Fruit fly (Drosophila melanogaster) whole organism, embryonic: ENCODE results near the gene defl.

Source experiments
- ATbp ChIP-seq: fragments of 200-800 bp; sonication (Bioruptor generic); optimal IDR thresholded peaks from 2 replicates; lab custom pipeline; 2017; ENCODE audit warnings: missing biosample characterization, mild to moderate bottlenecking, missing genetic modification characterization, missing genetic modification reagents
- B-H1 ChIP-seq: fragments of 200-800 bp; sonication (Bioruptor generic); IDR thresholded peaks from 3 replicates; pipeline ENCODE4 v1.3.6; 2022; ENCODE audit warnings: missing biosample characterization, missing genetic modification characterization
- Bgb ChIP-seq: fragments of 200-800 bp; sonication (Bioruptor generic); IDR thresholded peaks from 2 replicates; pipeline ENCODE4 v1.3.6; 2022; ENCODE audit warnings: missing biosample characterization, missing genetic modification characterization; ENCODE audit not compliant: partially characterized antibody
- CG10366 ChIP-seq: fragments of 200-800 bp; sonication (Bioruptor generic); IDR thresholded peaks from 2 replicates; pipeline ENCODE4 v1.3.6; 2022; ENCODE audit warnings: missing biosample characterization, missing genetic modification characterization
- CG10462 ChIP-seq: fragments of 200-800 bp; sonication (Bioruptor generic); optimal IDR thresholded peaks from 2 replicates; lab custom pipeline; 2016; ENCODE audit warnings: missing biosample characterization, missing genetic modification characterization
- CG10565 ChIP-seq: fragments of 200-800 bp; sonication (Bioruptor generic); optimal IDR thresholded peaks from 3 replicates; lab custom pipeline; 2016; ENCODE audit warnings: missing biosample characterization, mild to moderate bottlenecking, missing genetic modification characterization
- CG11696 ChIP-seq: fragments of 200-800 bp; sonication (Bioruptor generic); IDR thresholded peaks from 2 replicates; pipeline ENCODE4 v1.3.6; 2022; ENCODE audit warnings: missing biosample characterization, missing genetic modification characterization
- CG12769 ChIP-seq: fragments of 200-800 bp; sonication (Bioruptor generic); optimal IDR thresholded peaks from 2 replicates; lab custom pipeline; 2019; ENCODE audit warnings: missing biosample characterization, mild to moderate bottlenecking, missing genetic modification characterization, moderate library complexity
- CG13624 ChIP-seq: fragments of 200-800 bp; sonication (Bioruptor generic); optimal IDR thresholded peaks from 2 replicates; lab custom pipeline; 2016; ENCODE audit warnings: missing biosample characterization, missing genetic modification characterization
- CG13775 ChIP-seq: fragments of 200-800 bp; sonication (Bioruptor generic); optimal IDR thresholded peaks from 3 replicates; lab custom pipeline; 2017; ENCODE audit warnings: missing biosample characterization, mild to moderate bottlenecking, missing genetic modification characterization
- CG14667 ChIP-seq: fragments of 200-800 bp; sonication (Bioruptor generic); IDR thresholded peaks from 2 replicates; pipeline ENCODE4 v1.3.6; 2022; ENCODE audit warnings: missing biosample characterization, missing genetic modification characterization
- CG15514 ChIP-seq: fragments of 200-800 bp; sonication (Bioruptor generic); optimal IDR thresholded peaks from 3 replicates; lab custom pipeline; 2017; ENCODE audit warnings: missing biosample characterization, missing genetic modification characterization, mild to moderate bottlenecking, moderate library complexity, missing genetic modification reagents
- CG16779 ChIP-seq: fragments of 200-800 bp; sonication (Bioruptor generic); IDR thresholded peaks from 2 replicates; pipeline ENCODE4 v1.3.6; 2022; ENCODE audit warnings: missing biosample characterization, missing genetic modification characterization
- CG16815 ChIP-seq: fragments of 200-800 bp; sonication (Bioruptor generic); optimal IDR thresholded peaks from 3 replicates; lab custom pipeline; 2017; ENCODE audit warnings: missing biosample characterization, mild to moderate bottlenecking, missing genetic modification characterization
- CG17328 ChIP-seq: fragments of 200-800 bp; sonication (Bioruptor generic); IDR thresholded peaks from 2 replicates; pipeline ENCODE4 v1.3.6; 2022; ENCODE audit warnings: missing biosample characterization, missing genetic modification characterization
- CG17802 ChIP-seq: fragments of 200-800 bp; sonication (Bioruptor generic); optimal IDR thresholded peaks from 2 replicates; lab custom pipeline; 2018; ENCODE audit warnings: missing biosample characterization, mild to moderate bottlenecking, missing genetic modification characterization, moderate library complexity
- CG17912 ChIP-seq: fragments of 200-800 bp; sonication (Bioruptor generic); optimal IDR thresholded peaks from 2 replicates; lab custom pipeline; 2018; ENCODE audit warnings: missing biosample characterization, mild to moderate bottlenecking, missing genetic modification characterization
- CG18011 ChIP-seq: fragments of 200-800 bp; sonication (Bioruptor generic); optimal IDR thresholded peaks from 2 replicates; lab custom pipeline; 2017; ENCODE audit warnings: missing biosample characterization, missing genetic modification characterization, mild to moderate bottlenecking, moderate library complexity, missing genotype
- CG18262 ChIP-seq: fragments of 200-800 bp; optimal IDR thresholded peaks from 3 replicates; lab custom pipeline; 2019; ENCODE audit warnings: missing biosample characterization, mild to moderate bottlenecking, missing genetic modification characterization, moderate library complexity
- CG2120 ChIP-seq: fragments of 200-800 bp; sonication (Bioruptor generic); optimal IDR thresholded peaks from 3 replicates; lab custom pipeline; 2016; ENCODE audit warnings: missing biosample characterization, missing genetic modification characterization
- CG2202 ChIP-seq: fragments of 200-800 bp; sonication (Bioruptor generic); optimal IDR thresholded peaks from 2 replicates; lab custom pipeline; 2018; ENCODE audit warnings: missing biosample characterization, mild to moderate bottlenecking, missing genetic modification characterization
- CG2678 ChIP-seq: fragments of 200-800 bp; sonication (Bioruptor generic); optimal IDR thresholded peaks from 3 replicates; lab custom pipeline; 2019; ENCODE audit warnings: missing biosample characterization, mild to moderate bottlenecking, missing genetic modification characterization, moderate library complexity
- CG34224 ChIP-seq: fragments of 200-800 bp; sonication (Bioruptor generic); IDR thresholded peaks from 3 replicates; pipeline ENCODE4 v1.3.6; 2022; ENCODE audit warnings: missing biosample characterization, missing genetic modification characterization; ENCODE audit not compliant: partially characterized antibody
- CG4328 ChIP-seq: fragments of 200-800 bp; sonication (Bioruptor generic); optimal IDR thresholded peaks from 3 replicates; lab custom pipeline; 2017; ENCODE audit warnings: missing biosample characterization, missing genetic modification reagents, missing genetic modification characterization
- CG4360 ChIP-seq: fragments of 200-800 bp; sonication (Bioruptor generic); IDR thresholded peaks from 2 replicates; pipeline ENCODE4 v1.3.6; 2022; ENCODE audit warnings: missing biosample characterization, missing genetic modification characterization
- CG43689 ChIP-seq: fragments of 200-800 bp; sonication (Bioruptor generic); IDR thresholded peaks from 2 replicates; pipeline ENCODE4 v1.3.6; 2022; ENCODE audit warnings: missing biosample characterization, missing genetic modification characterization
- CG5245 ChIP-seq: fragments of 200-800 bp; sonication (Bioruptor generic); optimal IDR thresholded peaks from 3 replicates; lab custom pipeline; 2016; ENCODE audit warnings: missing biosample characterization, missing genetic modification characterization
- CG6175 ChIP-seq: fragments of 200-800 bp; sonication (Bioruptor generic); IDR thresholded peaks from 3 replicates; pipeline ENCODE4 v1.3.6; 2022; ENCODE audit warnings: missing biosample characterization, missing genetic modification characterization
- CG6689 ChIP-seq: fragments of 200-800 bp; sonication (Bioruptor generic); IDR thresholded peaks from 2 replicates; pipeline ENCODE4 v1.3.6; 2022; ENCODE audit warnings: missing biosample characterization, missing genetic modification characterization
- CG8281 ChIP-seq: fragments of 200-800 bp; sonication (Bioruptor generic); optimal IDR thresholded peaks from 2 replicates; lab custom pipeline; 2018; ENCODE audit warnings: missing biosample characterization, mild to moderate bottlenecking, missing genetic modification characterization, moderate library complexity
- CG8388 ChIP-seq: fragments of 200-800 bp; sonication (Bioruptor generic); optimal IDR thresholded peaks from 2 replicates; lab custom pipeline; 2019; ENCODE audit warnings: missing biosample characterization, mild to moderate bottlenecking, missing genetic modification characterization, moderate library complexity
- CG9215 ChIP-seq: fragments of 200-800 bp; sonication (Bioruptor generic); IDR thresholded peaks from 2 replicates; pipeline ENCODE4 v1.3.6; 2022; ENCODE audit warnings: missing biosample characterization, missing genetic modification characterization
- CG9727 ChIP-seq: fragments of 200-800 bp; sonication (Bioruptor generic); optimal IDR thresholded peaks from 3 replicates; lab custom pipeline; 2017; ENCODE audit warnings: missing biosample characterization, mild to moderate bottlenecking, missing genetic modification characterization
- Dip2 ChIP-seq: fragments of 200-800 bp; sonication (Bioruptor generic); IDR thresholded peaks from 2 replicates; pipeline ENCODE4 v1.3.6; 2022; ENCODE audit warnings: missing biosample characterization, missing genetic modification characterization
- Fer1 ChIP-seq: fragments of 200-800 bp; sonication (Bioruptor generic); optimal IDR thresholded peaks from 2 replicates; lab custom pipeline; 2017; ENCODE audit warnings: missing biosample characterization, mild to moderate bottlenecking, missing genetic modification characterization
- Fer3 ChIP-seq: fragments of 200-800 bp; sonication (Bioruptor generic); optimal IDR thresholded peaks from 2 replicates; lab custom pipeline; 2018; ENCODE audit warnings: missing biosample characterization, mild to moderate bottlenecking, missing genetic modification characterization, moderate library complexity
- HLH4C ChIP-seq: fragments of 200-800 bp; sonication (Bioruptor generic); IDR thresholded peaks from 3 replicates; pipeline ENCODE4 v1.3.6; 2022; ENCODE audit warnings: missing biosample characterization, missing genetic modification characterization; ENCODE audit not compliant: partially characterized antibody
- HLH54F ChIP-seq: fragments of 200-800 bp; sonication (Bioruptor generic); optimal IDR thresholded peaks from 3 replicates; lab custom pipeline; 2016; ENCODE audit warnings: missing biosample characterization, missing genetic modification characterization
- Sry-β ChIP-seq: fragments of 200-800 bp; sonication (Bioruptor generic); optimal IDR thresholded peaks from 2 replicates; lab custom pipeline; 2018; ENCODE audit warnings: missing biosample characterization, mild to moderate bottlenecking, missing genetic modification characterization, moderate library complexity
- Tbp ChIP-seq: fragments of >200 bp; optimal IDR thresholded peaks from 2 replicates; lab custom pipeline; 2018; ENCODE audit warnings: missing biosample characterization, missing genetic modification characterization
- Xbp1 ChIP-seq: fragments of 200-800 bp; sonication (Bioruptor generic); optimal IDR thresholded peaks from 3 replicates; lab custom pipeline; 2016; ENCODE audit warnings: missing biosample characterization, mild to moderate bottlenecking, missing genetic modification characterization
- dm ChIP-seq: fragments of 200-800 bp; sonication (Bioruptor generic); optimal IDR thresholded peaks from 3 replicates; lab custom pipeline; 2016; ENCODE audit warnings: missing biosample characterization, missing genetic modification characterization
- eyg ChIP-seq: fragments of 200-800 bp; sonication (Bioruptor generic); optimal IDR thresholded peaks from 3 replicates; lab custom pipeline; 2016; ENCODE audit warnings: missing biosample characterization, missing genetic modification characterization
- hth ChIP-seq: fragments of >200 bp; optimal IDR thresholded peaks from 2 replicates; lab custom pipeline; 2017; ENCODE audit warnings: inconsistent platforms
- kah ChIP-seq: fragments of 200-800 bp; sonication (Bioruptor generic); optimal IDR thresholded peaks from 2 replicates; lab custom pipeline; 2018; ENCODE audit warnings: missing biosample characterization, mild to moderate bottlenecking, missing genetic modification characterization
- lab ChIP-seq: fragments of 200-800 bp; sonication (Bioruptor generic); optimal IDR thresholded peaks from 3 replicates; lab custom pipeline; 2017; ENCODE audit warnings: missing biosample characterization, missing genetic modification characterization, mild to moderate bottlenecking, moderate library complexity, missing genetic modification reagents
- nerfin-1 ChIP-seq: fragments of 200-800 bp; sonication (Bioruptor generic); optimal IDR thresholded peaks from 3 replicates; lab custom pipeline; 2019; ENCODE audit warnings: missing biosample characterization, mild to moderate bottlenecking, missing genetic modification characterization, moderate library complexity
- onecut ChIP-seq: fragments of 200-800 bp; sonication (Bioruptor generic); IDR thresholded peaks from 2 replicates; pipeline ENCODE4 v1.3.6; 2022; ENCODE audit warnings: missing biosample characterization, missing genetic modification characterization
- sens ChIP-seq: fragments of 200-800 bp; sonication (Bioruptor generic); peaks from one replicate; lab custom pipeline; 2016; ENCODE audit warnings: missing biosample characterization, missing genetic modification characterization
- slp2 ChIP-seq: fragments of 200-800 bp; sonication (Bioruptor generic); optimal IDR thresholded peaks from 2 replicates; lab custom pipeline; 2016; ENCODE audit warnings: missing biosample characterization, missing genetic modification characterization
- so ChIP-seq: fragments of 200-800 bp; sonication (Bioruptor generic); IDR thresholded peaks from 3 replicates; pipeline ENCODE4 v1.3.6; 2022; ENCODE audit warnings: missing biosample characterization, missing genetic modification characterization
- twi ChIP-seq: fragments of 200-800 bp; optimal IDR thresholded peaks from 2 replicates; lab custom pipeline; 2019; ENCODE audit warnings: missing biosample characterization, mild to moderate bottlenecking, missing genetic modification characterization, moderate library complexity

The defl gene

DNA sequence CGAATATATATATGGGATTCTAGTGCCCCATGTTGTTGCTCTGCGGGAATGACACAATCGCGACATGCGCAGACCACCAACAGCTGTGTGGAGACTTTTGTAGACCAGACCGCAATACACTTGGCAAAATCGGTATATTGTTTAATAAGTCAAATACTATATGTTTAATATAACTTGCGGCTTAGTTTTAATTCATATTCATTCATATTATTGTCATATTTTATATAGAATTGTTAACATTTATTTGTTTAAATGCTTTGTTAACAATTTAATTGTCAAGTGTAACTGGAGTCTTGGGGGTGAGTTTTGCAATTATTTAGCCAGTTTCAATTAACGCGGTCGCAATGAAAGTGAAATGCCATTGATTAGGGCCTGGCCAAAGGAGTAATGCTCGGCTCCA is 16.4 kb downstream of the defl start (continued):
- TF ChIP-seq Sry-β (GFP tag; lab: Kevin White, UChicago): no peak
- no peak for TF ChIP-seq CG4360
- no peak for TF ChIP-seq CG34224
- TF ChIP-seq slp2 (GFP tag; lab: Kevin White, UChicago): no peak
- no peak for TF ChIP-seq Bgb (GFP tag; lab: Robert Waterston, UW)
- no peak for TF ChIP-seq CG16815
- TF ChIP-seq CG16779: no peak
- TF ChIP-seq hth: no peak
- TF ChIP-seq CG11696 (GFP tag; lab: Robert Waterston, UW): no peak
- TF ChIP-seq CG13624 (GFP tag; lab: Kevin White, UChicago): no peak
- TF ChIP-seq Xbp1 (GFP tag; lab: Kevin White, UChicago): no peak
- no peak for TF ChIP-seq Dip2 (GFP tag; lab: Robert Waterston, UW)
- TF ChIP-seq onecut (GFP tag; lab: Robert Waterston, UW): no peak
- no peak for TF ChIP-seq CG9215
- no peak for TF ChIP-seq HLH4C (GFP tag; lab: Robert Waterston, UW)
- TF ChIP-seq CG2120: no peak
- TF ChIP-seq so (GFP tag; lab: Robert Waterston, UW): no peak
- no peak for TF ChIP-seq HLH54F (GFP tag; lab: Kevin White, UChicago)
- no peak for TF ChIP-seq CG10366 (GFP tag; lab: Robert Waterston, UW)
- TF ChIP-seq CG10565: no peak
- TF ChIP-seq Fer1: peak; percentile 25
- TF ChIP-seq CG12769 (tag; lab: Kevin White, UChicago): no peak
- TF ChIP-seq CG18011 (GFP tag; lab: Kevin White, UChicago): no peak
- no peak for TF ChIP-seq eyg (GFP tag; lab: Kevin White, UChicago)
- TF ChIP-seq CG14667: no peak
- TF ChIP-seq ATbp: peak; percentile 23
- no peak for TF ChIP-seq CG8281 (tag; lab: Kevin White, UChicago)
- no peak for TF ChIP-seq Fer3 (tag; lab: Kevin White, UChicago)
- TF ChIP-seq CG43689 (GFP tag; lab: Robert Waterston, UW): no peak
- TF ChIP-seq lab: peak; percentile 13
- no peak for TF ChIP-seq kah
- no peak for TF ChIP-seq CG13775 (GFP tag; lab: Kevin White, UChicago)
- peak; percentile 60 for TF ChIP-seq CG6689 (GFP tag; lab: Robert Waterston, UW)
- no peak; the same call in 2 of the 3 replicates for TF ChIP-seq B-H1 (GFP tag; lab: Robert Waterston, UW)
- TF ChIP-seq dm (GFP tag; lab: Kevin White, UChicago): no peak
- TF ChIP-seq CG2202 (tag; lab: Kevin White, UChicago): no peak
- no peak for TF ChIP-seq Tbp (GFP tag; lab: Kevin White, UChicago)
- TF ChIP-seq CG10462 (GFP tag; lab: Kevin White, UChicago): no peak
- no peak for TF ChIP-seq CG4328 (GFP tag; lab: Kevin White, UChicago)
- no peak for TF ChIP-seq CG17802 (tag; lab: Kevin White, UChicago)
- peak; percentile 46 for TF ChIP-seq CG18262
- TF ChIP-seq CG5245 (GFP tag; lab: Kevin White, UChicago): no peak
- no peak for TF ChIP-seq CG9727 (GFP tag; lab: Kevin White, UChicago)
- TF ChIP-seq nerfin-1: no peak
- no peak for TF ChIP-seq CG17328 (GFP tag; lab: Robert Waterston, UW)
- peak; percentile 16 for TF ChIP-seq CG8388 (GFP tag; lab: Kevin White, UChicago)
- TF ChIP-seq CG2678 (tag; lab: Kevin White, UChicago): no peak
- TF ChIP-seq sens (GFP tag; lab: Kevin White, UChicago): peak; percentile 71
- TF ChIP-seq CG15514 (GFP tag; lab: Kevin White, UChicago): peak; percentile 7
- no peak for TF ChIP-seq twi
- no peak for TF ChIP-seq CG6175 (GFP tag; lab: Robert Waterston, UW)
- TF ChIP-seq CG17912: no peak
